Fruit fly (Drosophila melanogaster) whole organism, embryonic: ENCODE data around the gene Atg2.

Experiments
- Adf1 ChIP-seq: fragments of 200-800 bp; sonication (Bioruptor generic); IDR thresholded peaks from 2 replicates; pipeline ENCODE4 v1.3.6; 2022; ENCODE audit warnings: missing biosample characterization, missing genetic modification characterization
- Atf3 ChIP-seq: fragments of 200-800 bp; sonication (Bioruptor generic); optimal IDR thresholded peaks from 3 replicates; lab custom pipeline; 2016; ENCODE audit warnings: missing biosample characterization, missing genetic modification characterization
- Blimp-1 ChIP-seq: fragments of 200-800 bp; sonication (Bioruptor generic); optimal IDR thresholded peaks from 3 replicates; lab custom pipeline; 2018; ENCODE audit warnings: missing biosample characterization, missing genetic modification characterization, mild to moderate bottlenecking, moderate library complexity, missing genetic modification reagents
- BtbVII ChIP-seq: fragments of 200-800 bp; sonication (Bioruptor generic); optimal IDR thresholded peaks from 3 replicates; lab custom pipeline; 2017; ENCODE audit warnings: missing biosample characterization, mild to moderate bottlenecking, missing genetic modification characterization
- CG10209 ChIP-seq: fragments of 200-800 bp; sonication (Bioruptor generic); optimal IDR thresholded peaks from 3 replicates; lab custom pipeline; 2017; ENCODE audit warnings: missing biosample characterization, mild to moderate bottlenecking, missing genetic modification characterization, missing genetic modification reagents
- CG10267 ChIP-seq: fragments of 200-800 bp; sonication (Bioruptor generic); optimal IDR thresholded peaks from 2 replicates; lab custom pipeline; 2018; ENCODE audit warnings: missing biosample characterization, mild to moderate bottlenecking, missing genetic modification characterization, moderate library complexity
- CG11093 ChIP-seq: fragments of 200-800 bp; sonication (Bioruptor generic); IDR thresholded peaks from 3 replicates; pipeline ENCODE4 v1.3.6; 2022; ENCODE audit warnings: missing biosample characterization, missing genetic modification characterization
- CG12299 ChIP-seq: fragments of 200-800 bp; sonication (Bioruptor generic); optimal IDR thresholded peaks from 2 replicates; lab custom pipeline; 2018; ENCODE audit warnings: missing biosample characterization, mild to moderate bottlenecking, missing genetic modification characterization
- CG12769 ChIP-seq: fragments of 200-800 bp; sonication (Bioruptor generic); optimal IDR thresholded peaks from 2 replicates; lab custom pipeline; 2019; ENCODE audit warnings: missing biosample characterization, mild to moderate bottlenecking, missing genetic modification characterization, moderate library complexity
- CG13296 ChIP-seq: fragments of 200-800 bp; sonication (Bioruptor generic); optimal IDR thresholded peaks from 3 replicates; lab custom pipeline; 2018; ENCODE audit warnings: missing biosample characterization, mild to moderate bottlenecking, missing genetic modification characterization
- CG15269 ChIP-seq: fragments of 200-800 bp; sonication (Bioruptor generic); optimal IDR thresholded peaks from 2 replicates; lab custom pipeline; 2018; ENCODE audit warnings: missing biosample characterization, mild to moderate bottlenecking, missing genetic modification characterization, moderate library complexity
- CG2712 ChIP-seq: fragments of 200-800 bp; optimal IDR thresholded peaks from 3 replicates; lab custom pipeline; 2019; ENCODE audit warnings: missing biosample characterization, mild to moderate bottlenecking, missing genetic modification characterization, moderate library complexity
- CG3163 ChIP-seq: fragments of 200-800 bp; sonication (Bioruptor generic); optimal IDR thresholded peaks from 3 replicates; lab custom pipeline; 2016; ENCODE audit warnings: missing biosample characterization, missing genetic modification characterization
- CG4424 ChIP-seq: fragments of 200-800 bp; sonication (Bioruptor generic); optimal IDR thresholded peaks from 3 replicates; lab custom pipeline; 2016; ENCODE audit warnings: missing biosample characterization, missing genetic modification characterization
- CG6854 ChIP-seq: fragments of 200-800 bp; sonication (Bioruptor generic); optimal IDR thresholded peaks from 3 replicates; lab custom pipeline; 2017; ENCODE audit warnings: missing biosample characterization, mild to moderate bottlenecking, missing genetic modification characterization
- CG7963 ChIP-seq: fragments of 200-800 bp; sonication (Bioruptor generic); IDR thresholded peaks from 3 replicates; pipeline ENCODE4 v1.3.6; 2022; ENCODE audit warnings: missing biosample characterization, missing genetic modification characterization; ENCODE audit not compliant: partially characterized antibody
- CG9876 ChIP-seq: fragments of 200-800 bp; sonication (Bioruptor generic); optimal IDR thresholded peaks from 2 replicates; lab custom pipeline; 2016; ENCODE audit warnings: missing biosample characterization, missing genetic modification characterization
- Dad ChIP-seq: fragments of 200-800 bp; sonication (Bioruptor generic); optimal IDR thresholded peaks from 3 replicates; lab custom pipeline; 2016; ENCODE audit warnings: missing biosample characterization, missing genetic modification characterization
- E2f1 ChIP-seq: fragments of 200-800 bp; sonication (Bioruptor generic); IDR thresholded peaks from 2 replicates; pipeline ENCODE4 v1.3.6; 2022; ENCODE audit warnings: missing biosample characterization, missing genetic modification characterization
- Hr3 ChIP-seq: fragments of 200-800 bp; sonication (Bioruptor generic); optimal IDR thresholded peaks from 3 replicates; lab custom pipeline; 2016; ENCODE audit warnings: missing biosample characterization, missing genetic modification characterization
- Lhr ChIP-seq: fragments of 200-800 bp; sonication (Bioruptor generic); optimal IDR thresholded peaks from 3 replicates; lab custom pipeline; 2017; ENCODE audit warnings: mild to moderate bottlenecking, missing biosample characterization, missing genetic modification reagents, missing genetic modification characterization
- Meics ChIP-seq: fragments of 200-800 bp; sonication (Bioruptor generic); optimal IDR thresholded peaks from 2 replicates; lab custom pipeline; 2017; ENCODE audit warnings: missing biosample characterization, mild to moderate bottlenecking, missing genetic modification characterization
- Mes4 ChIP-seq: fragments of 200-800 bp; sonication (Bioruptor generic); optimal IDR thresholded peaks from 2 replicates; lab custom pipeline; 2016; ENCODE audit warnings: missing biosample characterization, missing genetic modification characterization
- Optix ChIP-seq: fragments of 200-800 bp; sonication (Bioruptor generic); IDR thresholded peaks from 3 replicates; pipeline ENCODE4 v1.3.6; 2022; ENCODE audit warnings: missing biosample characterization, missing genetic modification characterization
- Ptx1 ChIP-seq: fragments of 200-800 bp; sonication (Bioruptor generic); IDR thresholded peaks from 2 replicates; pipeline ENCODE4 v1.3.6; 2022; ENCODE audit warnings: missing biosample characterization, missing genetic modification characterization
- Sox102F ChIP-seq: fragments of 200-800 bp; sonication (Bioruptor generic); optimal IDR thresholded peaks from 2 replicates; lab custom pipeline; 2018; ENCODE audit warnings: missing biosample characterization, mild to moderate bottlenecking, missing genetic modification characterization, moderate library complexity
- Xbp1 ChIP-seq: fragments of 200-800 bp; sonication (Bioruptor generic); optimal IDR thresholded peaks from 3 replicates; lab custom pipeline; 2016; ENCODE audit warnings: missing biosample characterization, mild to moderate bottlenecking, missing genetic modification characterization
- bab2 ChIP-seq: fragments of 200-800 bp; sonication (Bioruptor generic); optimal IDR thresholded peaks from 2 replicates; lab custom pipeline; 2016; ENCODE audit warnings: missing biosample characterization, missing genetic modification characterization
- bcd ChIP-seq: fragments of 200-800 bp; sonication (Bioruptor generic); optimal IDR thresholded peaks from 2 replicates; lab custom pipeline; 2017; ENCODE audit warnings: missing biosample characterization, mild to moderate bottlenecking, missing genetic modification characterization
- caup ChIP-seq: fragments of 200-800 bp; sonication (Bioruptor generic); optimal IDR thresholded peaks from 3 replicates; lab custom pipeline; 2017; ENCODE audit warnings: missing biosample characterization, mild to moderate bottlenecking, missing genetic modification characterization, moderate library complexity; ENCODE audit not compliant: severe bottlenecking
- crc ChIP-seq: fragments of 200-800 bp; sonication (Bioruptor generic); optimal IDR thresholded peaks from 2 replicates; lab custom pipeline; 2016; ENCODE audit warnings: missing biosample characterization, missing genetic modification characterization
- dpn ChIP-seq, 2 experiments: fragments of 200-800 bp; sonication (Bioruptor generic); optimal IDR thresholded peaks; 3 replicates each; lab custom pipeline; 2016; ENCODE audit warnings: missing biosample characterization in 2 of 2, missing genetic modification characterization in 2 of 2
- fd64A ChIP-seq: fragments of 200-800 bp; sonication (Bioruptor generic); optimal IDR thresholded peaks from 3 replicates; lab custom pipeline; 2018; ENCODE audit warnings: missing biosample characterization, mild to moderate bottlenecking, missing genetic modification characterization
- gce ChIP-seq: fragments of 200-800 bp; sonication (Bioruptor generic); IDR thresholded peaks from 3 replicates; pipeline ENCODE4 v1.3.6; 2022; ENCODE audit warnings: missing biosample characterization, missing genetic modification characterization
- grn ChIP-seq: fragments of 200-800 bp; sonication (Bioruptor generic); optimal IDR thresholded peaks from 3 replicates; lab custom pipeline; 2017; ENCODE audit warnings: missing biosample characterization, missing genetic modification characterization
- hbn ChIP-seq: fragments of 200-800 bp; sonication (Bioruptor generic); IDR thresholded peaks from 2 replicates; pipeline ENCODE4 v1.3.6; 2022; ENCODE audit warnings: missing biosample characterization, missing genetic modification characterization; ENCODE audit not compliant: partially characterized antibody
- insv ChIP-seq, 2 experiments: fragments of 200-800 bp; sonication (Bioruptor generic); optimal IDR thresholded peaks; 3 replicates each; lab custom pipeline; 2016 to 2018; ENCODE audit warnings: missing biosample characterization in 2 of 2, missing genetic modification characterization in 2 of 2
- inv ChIP-seq: fragments of 200-800 bp; sonication (Bioruptor generic); IDR thresholded peaks from 2 replicates; pipeline ENCODE4 v1.3.6; 2022; ENCODE audit warnings: missing biosample characterization, missing genetic modification characterization; ENCODE audit not compliant: partially characterized antibody
- mirr ChIP-seq: fragments of 200-800 bp; sonication (Bioruptor generic); optimal IDR thresholded peaks from 3 replicates; lab custom pipeline; 2018; ENCODE audit warnings: missing biosample characterization, mild to moderate bottlenecking, missing genetic modification characterization
- nom ChIP-seq: fragments of 200-800 bp; sonication (Bioruptor generic); optimal IDR thresholded peaks from 2 replicates; lab custom pipeline; 2017; ENCODE audit warnings: missing biosample characterization, missing genetic modification characterization, mild to moderate bottlenecking, moderate library complexity, missing genetic modification reagents
- prd ChIP-seq, 3 experiments: fragments of >200 bp in 2 of 3; fragments of 200-800 bp in 1 of 3; sonication (Bioruptor generic) in 1 of 3; optimal IDR thresholded peaks in 2 of 3; IDR thresholded peaks in 1 of 3; 2 replicates in 2 of 3; 3 replicates in 1 of 3; pipeline versions ENCODE4 v1.3.6 to Lab custom; 2017 to 2022; ENCODE audit warnings: missing biosample characterization in 1 of 3, missing genetic modification characterization in 1 of 3
- row ChIP-seq: fragments of 200-800 bp; sonication (Bioruptor generic); IDR thresholded peaks from 3 replicates; pipeline ENCODE4 v1.3.6; 2022; ENCODE audit warnings: missing biosample characterization, missing genetic modification characterization
- salm ChIP-seq: fragments of 200-800 bp; sonication (Bioruptor generic); optimal IDR thresholded peaks from 2 replicates; lab custom pipeline; 2018; ENCODE audit warnings: missing biosample characterization, mild to moderate bottlenecking, missing genetic modification characterization
- scrt ChIP-seq: fragments of 200-800 bp; sonication (Bioruptor generic); optimal IDR thresholded peaks from 2 replicates; lab custom pipeline; 2018; ENCODE audit warnings: missing biosample characterization, mild to moderate bottlenecking, missing genetic modification characterization, moderate library complexity
- sqz ChIP-seq: fragments of 200-800 bp; sonication (Bioruptor generic); optimal IDR thresholded peaks from 3 replicates; lab custom pipeline; 2018; ENCODE audit warnings: missing biosample characterization, mild to moderate bottlenecking, missing genetic modification characterization
- tgo ChIP-seq: fragments of 200-800 bp; sonication (Bioruptor generic); IDR thresholded peaks from 3 replicates; pipeline ENCODE4 v1.3.6; 2022; ENCODE audit warnings: missing biosample characterization, missing genetic modification characterization
- tll ChIP-seq, 2 experiments: fragments of 200-800 bp in 1 of 2; fragments of >200 bp in 1 of 2; sonication (Bioruptor generic) in 1 of 2; optimal IDR thresholded peaks; 2 replicates each; lab custom pipeline; 2017 to 2019; ENCODE audit warnings: missing biosample characterization in 2 of 2, missing genetic modification characterization in 2 of 2, mild to moderate bottlenecking in 1 of 2, moderate library complexity in 1 of 2

The Atg2 gene

dm6 chr3L:2734363-2735160 lies 39.6 kb upstream of the Atg2 start:
- TF ChIP-seq BtbVII (GFP tag; lab: Kevin White, UChicago): no peak
- no peak for TF ChIP-seq CG2712 (tag; lab: Kevin White, UChicago)
- TF ChIP-seq Lhr (GFP tag; lab: Kevin White, UChicago): no peak
- 0 out of 3 replicates have a peak, but pooled peaks have one; percentile 21 for TF ChIP-seq tgo (GFP tag; lab: Robert Waterston, UW)
- peak; percentile 38; the same call in 1 of the 2 replicates for TF ChIP-seq Ptx1 (GFP tag; lab: Robert Waterston, UW)
- TF ChIP-seq Hr3 (GFP tag; lab: Kevin White, UChicago): no peak
- TF ChIP-seq sqz (GFP tag; lab: Kevin White, UChicago): no peak
- no peak for TF ChIP-seq Mes4 (GFP tag; lab: Kevin White, UChicago)
- no peak for TF ChIP-seq scrt (GFP tag; lab: Kevin White, UChicago)
- TF ChIP-seq Xbp1 (GFP tag; lab: Kevin White, UChicago): peak; percentile 19
- no peak for TF ChIP-seq hbn (GFP tag; lab: Robert Waterston, UW)
- no peak for TF ChIP-seq CG12299
- TF ChIP-seq Meics (GFP tag; lab: Kevin White, UChicago): no peak
- no peak for TF ChIP-seq CG4424 (GFP tag; lab: Kevin White, UChicago)
- no peak for TF ChIP-seq bab2 (GFP tag; lab: Kevin White, UChicago)
- 0 out of 3 replicates have a peak, but pooled peaks have one; percentile 14 for TF ChIP-seq Optix (GFP tag; lab: Robert Waterston, UW)
- TF ChIP-seq nom: no peak
- TF ChIP-seq CG7963: no peak
- no peak for TF ChIP-seq Adf1 (GFP tag; lab: Robert Waterston, UW)
- TF ChIP-seq CG15269 (tag; lab: Kevin White, UChicago): no peak
- peak; percentile 42 for TF ChIP-seq CG12769
- TF ChIP-seq inv (GFP tag; lab: Robert Waterston, UW): no peak
- peak; percentile 41 for TF ChIP-seq mirr
- no peak for TF ChIP-seq CG6854 (GFP tag; lab: Kevin White, UChicago)
- TF ChIP-seq CG10209: no peak
- TF ChIP-seq E2f1 (GFP tag; lab: Robert Waterston, UW): no peak
- no peak for TF ChIP-seq prd (optimal IDR thresholded peaks at IDR 0.05; lab: Kevin White, UChicago)
- TF ChIP-seq prd (GFP tag; IDR thresholded peaks at IDR 0.05; lab: Robert Waterston, UW): no peak
- no peak for TF ChIP-seq insv (GFP tag; optimal IDR thresholded peaks at IDR 0.05; lab: Kevin White, UChicago)
- no peak for TF ChIP-seq CG11093 (GFP tag; lab: Robert Waterston, UW)
- TF ChIP-seq caup (GFP tag; lab: Kevin White, UChicago): no peak
- peak; percentile 46 for TF ChIP-seq Blimp-1 (GFP tag; lab: Kevin White, UChicago)
- no peak for TF ChIP-seq salm (tag; lab: Kevin White, UChicago)
- TF ChIP-seq CG13296: no peak
- peak; percentile 79 for TF ChIP-seq grn (GFP tag; lab: Kevin White, UChicago)
- TF ChIP-seq CG3163 (GFP tag; lab: Kevin White, UChicago): no peak
- peak in 1 of 2 experiments; percentile 6 for TF ChIP-seq dpn (GFP tag; optimal IDR thresholded peaks at IDR 0.05; lab: Kevin White, UChicago)
- no peak for TF ChIP-seq CG9876 (GFP tag; lab: Kevin White, UChicago)
- 0 out of 3 replicates have a peak, but pooled peaks have one; percentile 25 for TF ChIP-seq row (GFP tag; lab: Robert Waterston, UW)
- TF ChIP-seq Atf3 (GFP tag; lab: Kevin White, UChicago): no peak
- TF ChIP-seq crc (GFP tag; lab: Kevin White, UChicago): peak; percentile 12
- no peak for TF ChIP-seq CG10267 (tag; lab: Kevin White, UChicago)
- peak; percentile 11 for TF ChIP-seq Sox102F (GFP tag; lab: Kevin White, UChicago)
- no peak for TF ChIP-seq fd64A
- no peak for TF ChIP-seq bcd
- no peak for TF ChIP-seq tll (GFP tag; optimal IDR thresholded peaks at IDR 0.05; lab: Kevin White, UChicago)
- no peak for TF ChIP-seq Dad
- TF ChIP-seq gce (GFP tag; lab: Robert Waterston, UW): 0 out of 3 replicates have a peak, but pooled peaks have one; percentile 41
